Worm (Caenorhabditis elegans) whole organism, young adult: ENCODE data around the gene F22B3.5.

ENCODE experiments used
- F52B5.7 ChIP-seq: sonication (generic microtip); optimal IDR thresholded peaks from 2 replicates; lab custom pipeline; 2016; ENCODE audit warnings: mild to moderate bottlenecking, missing genetic modification characterization, missing compliant biosample characterization
- Y53G8AR.9 ChIP-seq: fragments of 200-800 bp; sonication (Bioruptor generic); conservative IDR thresholded peaks from 2 replicates; pipeline ENCODE4 v1.3.6; 2022; ENCODE audit warnings: missing genetic modification reagents, missing genetic modification characterization, missing compliant biosample characterization
- attf-3 ChIP-seq: fragments of 200-800 bp; sonication (Bioruptor generic); conservative IDR thresholded peaks from 2 replicates; pipeline ENCODE4 v1.3.6; 2022; ENCODE audit warnings: missing genetic modification reagents, missing genetic modification characterization, missing compliant biosample characterization
- attf-5 ChIP-seq: fragments of 200-800 bp; sonication (Bioruptor generic); optimal IDR thresholded peaks from 2 replicates; lab custom pipeline; 2018; ENCODE audit warnings: mild to moderate bottlenecking, missing genetic modification characterization, missing compliant biosample characterization
- ets-4 ChIP-seq: fragments of 200-800 bp; sonication (Bioruptor generic); optimal IDR thresholded peaks from 2 replicates; lab custom pipeline; 2018; ENCODE audit warnings: mild to moderate bottlenecking, missing genetic modification characterization, missing compliant biosample characterization
- fkh-3 ChIP-seq: sonication (generic microtip); optimal IDR thresholded peaks from 2 replicates; lab custom pipeline; 2016; ENCODE audit warnings: mild to moderate bottlenecking, missing genetic modification characterization, missing compliant biosample characterization
- madf-6 ChIP-seq: fragments of 200-800 bp; sonication (Bioruptor generic); IDR thresholded peaks from 2 replicates; pipeline ENCODE4 v1.3.6; 2022; ENCODE audit warnings: missing genetic modification reagents, missing genetic modification characterization, missing compliant biosample characterization
- madf-8 ChIP-seq: fragments of 200-800 bp; sonication (Bioruptor generic); conservative IDR thresholded peaks from 2 replicates; pipeline ENCODE4 v1.3.6; 2022; ENCODE audit warnings: missing genetic modification reagents, missing genetic modification characterization, missing compliant biosample characterization
- nhr-179 ChIP-seq: sonication (generic microtip); optimal IDR thresholded peaks from 2 replicates; lab custom pipeline; 2016; ENCODE audit warnings: mild to moderate bottlenecking, missing genetic modification characterization, missing compliant biosample characterization
- pha-4 ChIP-seq: fragments of 150-350 bp; sonication (generic microtip); optimal IDR thresholded peaks from 2 replicates; lab custom pipeline; 2014; ENCODE audit warnings: missing biosample characterization, missing genetic modification reagents, missing genetic modification characterization
- snpc-4 ChIP-seq, 5 experiments: fragments of 150-350 bp in 1 of 5; sonication (generic microtip) in 4 of 5; optimal IDR thresholded peaks; 2 replicates each; lab custom pipeline; 2014 to 2018; ENCODE audit warnings: missing genetic modification characterization in 5 of 5, missing biosample characterization in 3 of 5, antibody characterized with exemption in 2 of 5, mild to moderate bottlenecking in 2 of 5, missing compliant biosample characterization in 2 of 5, missing genotype in 2 of 5, moderate library complexity in 2 of 5, missing genetic modification reagents in 1 of 5
- sptf-2 ChIP-seq: fragments of 200-800 bp; sonication (Bioruptor generic); optimal IDR thresholded peaks from 2 replicates; lab custom pipeline; 2018; ENCODE audit warnings: mild to moderate bottlenecking, missing genetic modification characterization, missing compliant biosample characterization
- unc-130 ChIP-seq: sonication (generic microtip); optimal IDR thresholded peaks from 2 replicates; lab custom pipeline; 2016; ENCODE audit warnings: missing genetic modification reagents, missing genetic modification characterization, missing compliant biosample characterization
- unc-62 ChIP-seq: fragments of 150-350 bp; optimal IDR thresholded peaks from 2 replicates; lab custom pipeline; 2014; ENCODE audit warnings: missing biosample characterization, missing genetic modification reagents, missing genetic modification characterization

ce11 chrIV:11461335-11461734 is 44.7 kb upstream of the F22B3.5 start:
- TF ChIP-seq madf-6 (no peak), nhr-179 (tag; lab: Kevin White, UChicago) (no peak), snpc-4 (GFP tag; optimal IDR thresholded peaks at IDR 0.05; lab: Kevin White, UChicago) (no peak), snpc-4 (tag; optimal IDR thresholded peaks at IDR 0.05; lab: Kevin White, UChicago) (no peak), madf-8 (no peak), F52B5.7 (no peak), sptf-2 (GFP tag; lab: Kevin White, UChicago) (no peak), pha-4 (tag; lab: Kevin White, UChicago) (no peak), attf-3 (GFP tag; lab: Robert Waterston, UW) (no peak), attf-5 (GFP tag; lab: Kevin White, UChicago) (no peak), ets-4 (GFP tag; lab: Kevin White, UChicago) (no peak), unc-62 (no peak), fkh-3 (tag; lab: Kevin White, UChicago) (no peak), unc-130 (no peak), Y53G8AR.9 (GFP tag; lab: Robert Waterston, UW) (no peak)
